Fruit fly (Drosophila melanogaster) whole organism, larva: ENCODE data around the gene CG9775.
A peak's percentile ranks its signal among the peaks of the same experiment; 100 is the strongest.

Source experiments
- noc ChIP-seq: fragments of 200-800 bp; sonication (Bioruptor generic); optimal IDR thresholded peaks from 3 replicates; lab custom pipeline; 2019; ENCODE audit warnings: missing biosample characterization, mild to moderate bottlenecking, missing genetic modification characterization, moderate library complexity

CG9775 gene

DNA sequence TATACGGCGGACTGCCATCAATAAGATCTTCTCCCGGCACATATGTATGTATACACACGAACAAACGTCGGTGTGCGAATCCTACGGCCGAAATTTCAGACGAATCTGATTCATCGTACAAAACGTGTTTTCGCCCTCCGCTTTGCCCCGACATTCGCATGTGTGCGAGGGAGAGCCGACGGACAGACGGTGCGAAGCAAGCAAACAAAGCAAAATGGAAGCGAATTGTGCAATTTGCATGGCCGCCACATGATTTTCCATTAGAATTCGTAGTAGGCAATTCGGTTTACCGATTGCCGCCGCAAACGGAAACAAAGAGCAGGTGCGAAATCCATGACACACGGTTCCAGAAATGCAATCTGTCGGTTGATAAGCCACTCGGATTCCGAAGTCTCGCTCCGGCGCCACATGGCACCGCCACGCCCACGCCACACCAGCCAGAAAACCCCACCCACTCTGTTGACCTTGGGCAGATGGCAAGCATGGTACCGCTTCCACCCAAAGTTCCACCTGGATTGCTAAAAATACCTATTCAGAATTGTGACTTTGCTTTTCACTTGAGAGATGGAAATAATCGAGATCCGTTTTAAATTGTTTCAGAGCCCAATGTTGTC lies 8.3 kb upstream of the CG9775 start:
- no peak for TF ChIP-seq noc (tag; lab: Kevin White, UChicago)

DNA sequence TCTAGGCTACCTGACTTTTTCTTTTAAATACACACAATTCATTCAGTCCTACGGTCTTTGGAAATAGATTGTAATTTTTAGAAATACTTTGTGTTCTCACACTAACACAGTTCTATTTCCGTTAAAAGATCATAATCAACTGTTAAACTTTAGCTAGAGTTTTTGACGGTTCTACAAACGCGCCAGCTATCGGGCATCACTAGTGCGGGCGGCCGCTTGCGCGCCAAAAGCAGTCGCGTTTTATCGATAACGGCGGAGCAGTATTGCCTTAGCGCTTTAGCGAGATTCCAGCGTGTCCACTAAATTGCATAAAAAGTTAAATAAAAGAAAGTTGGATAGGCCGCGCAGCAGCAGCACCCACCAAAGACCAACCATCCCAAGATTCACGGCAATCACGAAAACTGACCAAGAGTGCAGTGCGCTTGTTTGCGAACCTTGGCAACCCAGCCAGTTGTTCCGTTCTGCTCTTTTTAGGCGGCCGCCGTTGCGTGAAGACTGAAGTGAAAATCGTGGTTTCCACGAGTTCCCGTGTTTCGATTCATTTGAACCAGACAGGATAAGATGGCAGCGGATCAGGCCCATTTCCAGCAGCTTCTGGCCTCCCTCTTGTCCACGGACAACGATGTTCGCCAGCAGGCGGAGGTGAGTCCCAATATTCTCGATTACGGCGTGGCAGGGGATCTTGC lies 7.6 kb upstream of the CG9775 start, which contains the start of gene Karybeta3:
Gene Karybeta3 (plus strand): TSS at position 51 of the 686 bp plus-strand sequence.
- TF ChIP-seq noc (tag; lab: Kevin White, UChicago) = peak; percentile 66

DNA sequence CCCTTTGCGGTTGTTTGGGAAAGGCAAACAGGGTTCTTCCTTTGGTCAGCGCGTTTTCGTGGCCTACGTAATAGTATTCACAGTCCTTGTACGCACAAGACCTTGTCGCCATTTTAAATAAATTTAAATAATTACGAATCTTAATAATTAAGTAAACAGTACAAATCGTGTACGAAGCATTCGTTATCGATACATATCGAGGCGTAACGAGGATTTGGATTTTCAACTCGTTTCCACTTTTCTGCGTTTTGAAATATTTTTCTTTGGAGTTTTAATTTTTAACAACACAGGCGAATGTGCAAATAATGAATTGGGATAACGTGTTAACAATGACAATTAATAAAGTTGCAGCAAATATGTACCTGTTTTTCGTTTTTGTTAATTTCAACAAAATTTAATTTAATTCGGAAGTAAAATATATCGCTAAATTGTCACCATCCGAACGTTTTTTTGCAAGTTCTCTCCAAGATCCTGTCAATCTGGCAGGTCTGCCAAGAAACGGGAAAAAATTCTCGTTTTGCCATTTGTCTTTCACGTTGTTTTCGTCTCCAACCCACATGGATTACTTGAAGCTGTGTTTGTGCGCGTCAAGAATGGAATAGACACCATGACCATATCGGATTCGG lies 3.9 kb upstream of the CG9775 start, which contains the start of the genes Dlip2 and rpk:
Gene Dlip2 (minus strand): TSS at position 199 of the 626 bp plus-strand sequence.
Gene rpk (plus strand): TSS at position 525 of the 626 bp plus-strand sequence.
- TF ChIP-seq noc (tag; lab: Kevin White, UChicago) = no peak

DNA sequence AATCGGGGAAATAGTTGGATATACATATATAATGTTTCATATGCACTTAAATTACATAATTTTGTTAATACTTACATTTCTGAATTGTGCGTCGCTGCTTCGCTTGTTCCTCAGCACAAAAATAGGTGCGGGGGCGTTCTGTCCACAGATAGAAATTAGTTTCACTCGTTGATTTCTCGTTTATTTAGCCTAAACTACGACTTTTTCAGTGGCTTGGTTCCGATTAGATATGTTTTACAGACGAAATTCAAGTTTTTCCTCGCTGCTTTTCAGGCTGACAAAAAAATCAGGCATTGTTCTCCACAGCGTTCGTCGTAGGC lies 424 bp downstream of the CG9775 start:
- TF ChIP-seq noc (tag; lab: Kevin White, UChicago) = no peak

DNA sequence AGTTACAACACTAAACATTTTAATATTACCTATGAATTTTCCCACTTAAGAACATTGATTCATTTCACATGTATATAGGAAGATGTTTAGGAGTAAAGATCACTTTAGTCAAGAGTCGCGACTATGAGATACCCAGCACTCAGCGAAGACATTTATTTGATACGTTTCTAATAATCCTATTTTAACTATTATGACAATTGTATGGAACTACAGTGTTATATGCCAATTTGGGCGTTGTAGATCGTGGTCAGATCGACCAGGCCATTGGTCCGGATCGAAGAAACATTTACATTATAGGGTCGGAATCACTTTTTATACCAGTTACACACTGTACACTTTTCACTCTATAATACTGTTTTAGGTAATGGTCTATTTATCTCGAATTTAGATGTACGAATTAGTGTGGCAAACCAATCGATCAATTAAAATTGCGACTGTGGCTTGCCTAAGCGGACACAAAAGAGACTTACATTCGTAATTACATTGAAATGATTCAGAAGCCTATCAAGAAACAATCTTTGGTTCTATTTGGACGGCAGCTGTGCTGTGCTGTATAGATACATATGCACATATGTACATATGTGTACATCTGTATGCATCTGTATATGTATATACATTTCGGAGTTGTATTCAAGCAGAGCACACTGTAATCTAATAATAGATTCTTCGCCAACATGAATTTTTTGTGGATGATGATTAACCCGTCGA lies 938 bp downstream of the CG9775 start:
- no peak for TF ChIP-seq noc (tag; lab: Kevin White, UChicago)

DNA sequence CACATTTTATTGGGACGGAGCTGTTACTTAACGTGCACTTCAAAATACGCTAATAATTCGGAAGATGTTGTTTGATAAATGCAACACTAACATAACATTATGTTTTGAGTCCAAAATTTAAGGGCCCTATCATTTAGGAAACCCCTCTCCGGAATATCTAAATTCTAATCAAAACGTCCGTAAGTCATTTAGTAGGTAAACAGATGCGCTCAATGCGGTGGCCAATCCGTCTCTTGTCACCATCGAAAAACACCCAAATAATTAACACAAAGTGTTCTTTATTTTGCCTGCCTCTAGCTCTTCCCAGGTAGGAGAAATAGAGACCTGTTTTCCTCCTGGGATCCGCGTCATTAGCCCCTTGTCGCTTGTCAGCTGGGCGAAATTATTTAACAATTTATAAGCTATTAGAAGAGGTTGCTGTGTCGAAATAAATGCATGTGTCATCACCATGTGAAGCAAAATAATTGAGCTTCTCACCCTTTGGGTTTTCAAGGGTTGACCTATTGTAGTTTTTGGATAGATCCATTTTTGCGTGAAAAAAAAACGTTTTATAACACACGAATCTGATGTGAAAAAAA lies 7.2 kb downstream of the CG9775 start:
- no peak for TF ChIP-seq noc (tag; lab: Kevin White, UChicago)

DNA sequence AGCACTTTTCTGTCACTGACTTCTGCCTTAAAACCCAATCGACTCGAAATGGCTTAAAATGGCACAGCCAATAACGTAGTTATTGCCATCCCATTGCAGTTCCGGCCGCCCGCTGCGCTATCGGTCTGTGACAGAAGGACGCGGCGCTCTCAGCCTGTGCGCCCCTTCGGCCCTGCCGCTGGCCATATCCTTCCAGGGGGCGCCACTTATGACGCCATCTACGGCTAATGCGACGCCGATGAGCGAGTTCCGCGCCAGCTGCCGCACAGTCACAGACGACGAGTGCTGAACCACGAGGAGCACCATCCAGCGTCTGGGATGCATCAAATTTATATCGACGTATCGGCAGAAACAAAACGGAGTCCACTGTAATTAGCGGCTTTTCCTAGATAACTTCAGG lies 9.0 kb downstream of the CG9775 start:
- TF ChIP-seq noc (tag; lab: Kevin White, UChicago) = no peak

DNA sequence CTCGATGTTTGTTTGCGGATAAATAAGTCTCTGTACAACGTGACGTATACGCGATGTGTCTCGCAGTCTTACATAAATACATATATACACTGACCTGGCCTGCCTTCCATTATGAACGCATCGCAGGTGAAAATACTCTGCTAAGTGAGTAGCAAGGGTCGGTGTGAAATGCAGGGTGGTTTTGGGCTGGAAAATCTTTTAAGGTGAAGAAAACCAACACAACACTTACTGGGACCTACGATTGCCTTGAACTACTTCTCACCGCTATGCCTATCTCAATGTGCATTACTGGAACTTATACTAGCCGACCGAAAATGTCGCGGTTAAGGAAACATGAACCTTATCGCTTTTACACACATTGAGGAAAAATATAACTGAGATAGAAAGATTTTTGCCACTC lies 25.5 kb downstream of the CG9775 start:
- TF ChIP-seq noc (tag; lab: Kevin White, UChicago) = no peak

DNA sequence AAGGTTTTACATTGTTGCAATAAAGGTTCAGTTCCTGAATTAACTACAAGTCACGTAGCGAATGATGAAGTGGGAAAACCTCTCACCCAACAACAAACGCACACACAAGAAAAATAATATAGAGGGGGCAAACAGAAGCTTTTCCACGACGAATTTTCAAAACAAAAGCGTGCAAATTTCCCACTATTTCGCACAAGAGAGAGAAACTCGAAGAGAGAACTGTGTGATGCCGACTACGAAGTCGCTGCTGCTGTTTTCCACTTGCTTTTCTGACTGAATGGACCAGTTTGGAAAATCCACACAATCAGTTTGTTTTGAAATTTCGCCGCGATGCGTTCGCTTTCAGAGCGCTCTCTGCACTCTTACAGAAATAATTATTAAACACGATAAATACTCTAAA lies 29.1 kb downstream of the CG9775 start, which contains the start of gene 5-HT2A:
Gene 5-HT2A (plus strand): TSS at position 301 of the 400 bp plus-strand sequence.
- no peak for TF ChIP-seq noc (tag; lab: Kevin White, UChicago)

DNA sequence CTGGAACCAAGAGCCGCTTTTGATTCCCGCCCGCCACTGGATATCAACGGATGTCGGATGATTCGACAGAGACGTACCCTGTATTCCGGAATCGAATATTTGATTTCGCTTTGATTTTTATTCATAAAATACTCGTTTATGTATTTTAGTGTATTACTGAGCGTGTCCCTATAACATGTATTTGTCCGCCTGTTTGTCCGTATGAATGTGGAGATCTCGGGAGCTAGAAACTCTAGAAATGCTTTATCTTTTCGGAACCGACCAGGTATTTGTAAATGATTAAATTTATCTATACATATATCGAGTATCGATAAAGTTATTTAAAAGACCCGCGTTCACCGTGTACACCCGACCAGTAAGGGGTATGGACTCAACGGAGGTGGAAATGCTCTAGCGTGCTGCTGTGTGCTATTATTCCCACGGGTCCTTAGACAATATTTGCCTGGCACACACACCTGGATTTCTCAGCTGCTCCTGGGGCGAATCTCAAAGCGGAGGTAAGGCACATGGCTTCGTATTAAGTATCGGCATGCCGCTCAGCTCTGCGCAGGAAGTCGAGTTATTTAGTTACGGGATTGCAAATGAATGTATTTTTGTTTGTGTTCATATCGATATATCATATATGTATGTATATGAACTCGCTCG lies 39.6 kb downstream of the CG9775 start:
- no peak for TF ChIP-seq noc (tag; lab: Kevin White, UChicago)

DNA sequence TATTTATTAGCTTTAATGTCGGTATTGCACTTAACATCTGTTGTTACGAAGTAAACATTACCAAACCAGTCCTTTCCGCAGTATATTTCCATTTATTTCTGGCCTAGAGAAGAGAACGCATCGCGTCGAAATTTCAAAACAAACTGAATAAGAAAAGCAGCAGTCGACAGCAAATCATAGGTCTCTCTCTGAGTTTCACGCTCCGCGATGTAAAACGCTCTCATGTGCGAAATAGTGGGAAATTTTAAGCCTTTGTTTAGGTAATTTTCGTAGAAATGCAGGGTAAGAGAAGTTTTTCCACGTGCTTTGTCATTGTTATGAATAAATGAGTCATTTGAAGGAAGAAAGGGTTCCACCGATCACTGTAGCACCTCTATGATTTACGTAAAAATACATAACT lies 42.0 kb downstream of the CG9775 start:
- no peak for TF ChIP-seq noc (tag; lab: Kevin White, UChicago)
